Worm (Caenorhabditis elegans) whole organism, L4 larva: ENCODE data around the gene nfyc-1.
A peak's percentile ranks its signal among the peaks of the same experiment; 100 is the strongest.

Experiments used
- R02D3.7 ChIP-seq: fragments of 150-350 bp; sonication (generic microtip); optimal IDR thresholded peaks from 3 replicates; lab custom pipeline; 2014; ENCODE audit warnings: missing biosample characterization, missing genetic modification characterization
- T20F7.1 ChIP-seq: fragments of 200-800 bp; sonication (Bioruptor generic); optimal IDR thresholded peaks from 2 replicates; lab custom pipeline; 2018; ENCODE audit warnings: mild to moderate bottlenecking, missing genetic modification characterization, missing compliant biosample characterization
- ZK337.2 ChIP-seq: fragments of 200-800 bp; sonication (Bioruptor generic); IDR thresholded peaks from 2 replicates; pipeline ENCODE4 v1.3.6; 2022; ENCODE audit warnings: missing genetic modification reagents, missing genetic modification characterization, missing compliant biosample characterization
- ZK546.5 ChIP-seq, 2 experiments: sonication (generic microtip); optimal IDR thresholded peaks; 2 replicates each; lab custom pipeline; 2017; ENCODE audit warnings: missing biosample characterization in 2 of 2, missing genetic modification characterization in 2 of 2
- aha-1 ChIP-seq: fragments of 150-350 bp; peaks from one replicate; lab custom pipeline; 2014; ENCODE audit warnings: missing biosample characterization, missing genetic modification characterization
- ama-1 ChIP-seq: fragments of 150-350 bp; optimal IDR thresholded peaks from 2 replicates; lab custom pipeline; 2014; ENCODE audit warnings: inconsistent platforms, mixed read lengths
- ctbp-1 ChIP-seq: fragments of 200-800 bp; sonication (Bioruptor generic); IDR thresholded peaks from 2 replicates; pipeline ENCODE4 v1.3.6; 2022; ENCODE audit warnings: missing genetic modification reagents, missing genetic modification characterization, missing compliant biosample characterization
- daf-16 ChIP-seq, 3 experiments: sonication (generic microtip); optimal IDR thresholded peaks; 2 replicates each; lab custom pipeline; 2016 to 2017; ENCODE audit warnings: missing genetic modification characterization in 3 of 3, missing genetic modification reagents in 3 of 3, mild to moderate bottlenecking in 2 of 3, missing compliant biosample characterization in 2 of 3, missing biosample characterization in 1 of 3, moderate library complexity in 1 of 3
- daf-19 ChIP-seq: fragments of 200-800 bp; sonication (Bioruptor generic); conservative IDR thresholded peaks from 2 replicates; pipeline ENCODE4 v1.3.6; 2022; ENCODE audit warnings: missing genetic modification characterization, missing compliant biosample characterization
- dmd-8 ChIP-seq: fragments of 200-800 bp; sonication (Bioruptor generic); IDR thresholded peaks from 2 replicates; pipeline ENCODE4 v1.3.6; 2022; ENCODE audit warnings: missing genetic modification characterization, missing compliant biosample characterization
- dmd-9 ChIP-seq: fragments of 200-800 bp; sonication (Bioruptor generic); IDR thresholded peaks from 2 replicates; pipeline ENCODE4 v1.3.6; 2022; ENCODE audit warnings: missing genetic modification reagents, missing genetic modification characterization, missing compliant biosample characterization
- dpl-1 ChIP-seq: fragments of 150-350 bp; optimal IDR thresholded peaks from 2 replicates; lab custom pipeline; 2014; ENCODE audit warnings: missing biosample characterization, missing genetic modification reagents, missing genetic modification characterization
- dve-1 ChIP-seq: sonication (generic microtip); optimal IDR thresholded peaks from 2 replicates; lab custom pipeline; 2017; ENCODE audit warnings: antibody characterized with exemption, mild to moderate bottlenecking, missing genetic modification characterization, missing compliant biosample characterization; ENCODE audit not compliant: insufficient read depth
- gei-8 ChIP-seq: fragments of 200-800 bp; sonication (Bioruptor generic); optimal IDR thresholded peaks from 2 replicates; lab custom pipeline; 2018; ENCODE audit warnings: mild to moderate bottlenecking, missing genetic modification characterization, missing compliant biosample characterization
- hif-1 ChIP-seq, 2 experiments: sonication (generic microtip); optimal IDR thresholded peaks; 2 replicates each; lab custom pipeline; 2016 to 2017; ENCODE audit warnings: missing compliant biosample characterization in 2 of 2, missing genetic modification characterization in 2 of 2, missing genetic modification reagents in 2 of 2, missing genotype in 2 of 2, mild to moderate bottlenecking in 1 of 2
- lin-15B ChIP-seq: fragments of 150-350 bp; sonication (generic microtip); optimal IDR thresholded peaks from 3 replicates; lab custom pipeline; 2014; ENCODE audit warnings: missing biosample characterization, missing genetic modification characterization
- lin-29 ChIP-seq: fragments of 200-800 bp; sonication (Bioruptor generic); IDR thresholded peaks from 2 replicates; pipeline ENCODE4 v1.3.6; 2022; ENCODE audit warnings: missing genetic modification reagents, missing genetic modification characterization, missing compliant biosample characterization
- lir-3 ChIP-seq: sonication (generic microtip); optimal IDR thresholded peaks from 2 replicates; lab custom pipeline; 2016; ENCODE audit warnings: mild to moderate bottlenecking, missing genetic modification characterization, missing compliant biosample characterization
- lsy-2 ChIP-seq, 2 experiments: fragments of 150-350 bp in 1 of 2; sonication (generic microtip) in 1 of 2; optimal IDR thresholded peaks; 2 replicates each; lab custom pipeline; 2014 to 2017; ENCODE audit warnings: missing biosample characterization in 2 of 2, missing genetic modification characterization in 2 of 2
- mdl-1 ChIP-seq, 2 experiments: fragments of 150-350 bp in 1 of 2; sonication (generic microtip) in 1 of 2; optimal IDR thresholded peaks; 2 replicates each; lab custom pipeline; 2014 to 2017; ENCODE audit warnings: missing biosample characterization in 2 of 2, missing genetic modification characterization in 2 of 2
- mep-1 ChIP-seq: fragments of 150-350 bp; sonication (generic microtip); optimal IDR thresholded peaks from 3 replicates; lab custom pipeline; 2014; ENCODE audit warnings: missing biosample characterization, missing genetic modification characterization
- mes-2 ChIP-seq: sonication (generic microtip); optimal IDR thresholded peaks from 2 replicates; lab custom pipeline; 2016; ENCODE audit warnings: missing genotype, mild to moderate bottlenecking, missing genetic modification characterization, missing compliant biosample characterization; ENCODE audit not compliant: poor library complexity, severe bottlenecking
- nhr-11 ChIP-seq: fragments of 150-350 bp; optimal IDR thresholded peaks from 2 replicates; lab custom pipeline; 2014; ENCODE audit warnings: missing biosample characterization, missing genetic modification characterization
- nhr-25 ChIP-seq: sonication (generic microtip); optimal IDR thresholded peaks from 2 replicates; lab custom pipeline; 2017; ENCODE audit warnings: missing genetic modification characterization, mild to moderate bottlenecking, missing compliant biosample characterization, antibody characterized with exemption, moderate library complexity, borderline replicate concordance; ENCODE audit not compliant: insufficient read depth
- nhr-28 ChIP-seq: fragments of 150-350 bp; optimal IDR thresholded peaks from 2 replicates; lab custom pipeline; 2014; ENCODE audit warnings: missing biosample characterization, missing genetic modification characterization
- nhr-41 ChIP-seq: fragments of 200-800 bp; sonication (Bioruptor generic); IDR thresholded peaks from 2 replicates; pipeline ENCODE4 v1.3.6; 2022; ENCODE audit warnings: missing genetic modification reagents, missing genetic modification characterization, missing compliant biosample characterization
- nhr-48 ChIP-seq: sonication (generic microtip); optimal IDR thresholded peaks from 2 replicates; lab custom pipeline; 2016; ENCODE audit warnings: mild to moderate bottlenecking, missing genetic modification characterization, missing compliant biosample characterization
- nhr-6 ChIP-seq: fragments of 150-350 bp; optimal IDR thresholded peaks from 2 replicates; lab custom pipeline; 2014; ENCODE audit warnings: missing biosample characterization, missing genetic modification characterization
- nhr-76 ChIP-seq: fragments of 150-350 bp; optimal IDR thresholded peaks from 2 replicates; lab custom pipeline; 2014; ENCODE audit warnings: missing biosample characterization, missing genetic modification characterization
- pha-4 ChIP-seq, 2 experiments: fragments of 150-350 bp in 1 of 2; fragments of 200-800 bp in 1 of 2; sonication (Bioruptor generic) in 1 of 2; IDR thresholded peaks in 1 of 2; optimal IDR thresholded peaks in 1 of 2; 2 replicates each; pipeline versions ENCODE4 v1.3.6 to Lab custom; 2014 to 2022; ENCODE audit warnings: missing genetic modification characterization in 2 of 2, missing genetic modification reagents in 2 of 2, missing biosample characterization in 1 of 2, missing compliant biosample characterization in 1 of 2
- snpc-1.2 ChIP-seq: fragments of 200-800 bp; sonication (Bioruptor generic); IDR thresholded peaks from 2 replicates; pipeline ENCODE4 v1.3.6; 2022; ENCODE audit warnings: missing genetic modification reagents, missing genetic modification characterization, missing compliant biosample characterization
- spr-1 ChIP-seq: sonication (generic microtip); optimal IDR thresholded peaks from 2 replicates; lab custom pipeline; 2016; ENCODE audit warnings: mild to moderate bottlenecking, missing genetic modification characterization, missing compliant biosample characterization
- tag-97 ChIP-seq: fragments of 200-800 bp; sonication (Bioruptor generic); IDR thresholded peaks from 2 replicates; pipeline ENCODE4 v1.3.6; 2022; ENCODE audit warnings: missing genetic modification characterization, missing compliant biosample characterization
- unc-39 ChIP-seq: sonication (generic microtip); optimal IDR thresholded peaks from 2 replicates; lab custom pipeline; 2017; ENCODE audit warnings: missing biosample characterization, missing genetic modification characterization
- unc-62 ChIP-seq, 3 experiments: fragments of 150-350 bp in 1 of 3; sonication (generic microtip); optimal IDR thresholded peaks in 2 of 3; peaks in 1 of 3; 1 replicate in 1 of 3; 2 replicates in 2 of 3; lab custom pipeline; 2014 to 2017; ENCODE audit warnings: missing biosample characterization in 3 of 3, missing genetic modification characterization in 3 of 3, missing genetic modification reagents in 3 of 3, missing genotype in 1 of 3
- zag-1 ChIP-seq: fragments of 150-350 bp; optimal IDR thresholded peaks from 2 replicates; lab custom pipeline; 2014; ENCODE audit warnings: missing biosample characterization, missing genetic modification characterization
- ztf-11 ChIP-seq: fragments of 150-350 bp; optimal IDR thresholded peaks from 2 replicates; lab custom pipeline; 2014; ENCODE audit warnings: missing biosample characterization, missing genetic modification characterization

nfyc-1 gene

ce11 chrII:29578-29977 lies 14.1 kb upstream of the nfyc-1 start:
- TF ChIP-seq aha-1 (tag; lab: Kevin White, UChicago): peak; percentile 75
- TF ChIP-seq lin-29: no peak
- no peak for TF ChIP-seq ZK337.2 (GFP tag; lab: Robert Waterston, UW)
- TF ChIP-seq unc-62 (GFP tag; optimal IDR thresholded peaks at IDR 0.05 in 1 of 2; lab: Kevin White, UChicago): peak in 1 of 2 experiments; percentile 11
- no peak for TF ChIP-seq unc-62 (tag; optimal IDR thresholded peaks at IDR 0.05; lab: Kevin White, UChicago)
- TF ChIP-seq daf-19 (GFP tag; lab: Robert Waterston, UW): no peak
- no peak for TF ChIP-seq nhr-41
- no peak for TF ChIP-seq snpc-1.2 (GFP tag; lab: Robert Waterston, UW)

DNA sequence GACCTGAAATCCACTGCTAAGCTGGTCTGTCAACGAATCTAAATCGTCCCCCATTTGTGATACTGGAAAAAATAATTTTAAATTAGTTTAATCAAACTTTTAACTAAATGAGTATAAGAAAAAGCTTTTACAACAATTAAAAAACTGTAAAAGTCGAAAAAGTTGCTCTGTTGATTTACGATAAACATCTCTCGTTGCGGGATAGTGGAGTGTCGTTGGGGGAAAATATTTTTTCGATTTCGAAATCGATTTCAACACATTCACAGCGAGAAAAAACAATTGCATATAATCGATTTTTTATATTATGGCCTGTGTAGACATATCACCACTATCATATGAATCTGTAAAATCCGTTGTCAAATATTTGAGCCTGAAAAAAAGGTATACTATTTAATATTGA lies 12.2 kb upstream of the nfyc-1 start, which contains the start of the genes F23F1.5 and fbxc-54:
TSS of gene F23F1.5 (minus strand) at position 64 of the 400 bp plus-strand sequence.
TSS of gene fbxc-54 (plus strand) at position 199 of the 400 bp plus-strand sequence.
- TF ChIP-seq daf-19 (GFP tag; lab: Robert Waterston, UW) (no peak), ZK546.5 (tag; optimal IDR thresholded peaks at IDR 0.05; lab: Kevin White, UChicago) (no peak), gei-8 (GFP tag; lab: Kevin White, UChicago) (no peak), T20F7.1 (GFP tag; lab: Kevin White, UChicago) (peak; percentile 90), lir-3 (no peak), R02D3.7 (tag; lab: Kevin White, UChicago) (peak; percentile 43), lin-15B (no peak), hif-1 (tag; optimal IDR thresholded peaks at IDR 0.05; lab: Kevin White, UChicago) (no peak), dpl-1 (peak; percentile 31), lsy-2 (tag; optimal IDR thresholded peaks at IDR 0.05; lab: Kevin White, UChicago) (peak in 1 of 2 experiments; percentile 58), ctbp-1 (GFP tag; lab: Robert Waterston, UW) (no peak), zag-1 (tag; lab: Kevin White, UChicago) (no peak), nhr-11 (tag; lab: Kevin White, UChicago) (no peak), dmd-9 (GFP tag; lab: Robert Waterston, UW) (no peak), dve-1 (tag; lab: Kevin White, UChicago) (peak; percentile 18), nhr-25 (tag; lab: Kevin White, UChicago) (no peak), nhr-48 (tag; lab: Kevin White, UChicago) (no peak), ama-1 (no peak), daf-16 (GFP tag; optimal IDR thresholded peaks at IDR 0.05; lab: Kevin White, UChicago) (no peak), daf-16 (tag; optimal IDR thresholded peaks at IDR 0.05; lab: Kevin White, UChicago) (peak; percentile 62), mep-1 (tag; lab: Kevin White, UChicago) (no peak), mes-2 (peak; percentile 37), nhr-28 (tag; lab: Kevin White, UChicago) (no peak), nhr-6 (tag; lab: Kevin White, UChicago) (peak; percentile 37), unc-39 (tag; lab: Kevin White, UChicago) (no peak), pha-4 (GFP tag; IDR thresholded peaks at IDR 0.05; lab: Robert Waterston, UW) (no peak), pha-4 (tag; optimal IDR thresholded peaks at IDR 0.05; lab: Kevin White, UChicago) (no peak), mdl-1 (tag; optimal IDR thresholded peaks at IDR 0.05; lab: Kevin White, UChicago) (no peak), spr-1 (tag; lab: Kevin White, UChicago) (no peak), ztf-11 (tag; lab: Kevin White, UChicago) (no peak)

- TF ChIP-seq dmd-8 (GFP tag; lab: Robert Waterston, UW) (no peak), nhr-76 (tag; lab: Kevin White, UChicago) (no peak), tag-97 (GFP tag; lab: Robert Waterston, UW) (no peak)
Observed at ce11 chrII:33904-34303, 9.8 kb upstream of the nfyc-1 start, which contains the start of gene F23F1.2. Gene F23F1.2 (plus strand): TSS chrII:34204.
